Worm (Caenorhabditis elegans) whole organism, mixed stage, embryonic: ENCODE results near the gene F38E1.6.

ENCODE experiments used
- M03D4.4 ChIP-seq: sonication (generic microtip); optimal IDR thresholded peaks from 2 replicates; lab custom pipeline; 2017; ENCODE audit warnings: mild to moderate bottlenecking, missing genetic modification characterization, missing compliant biosample characterization
- ces-1 ChIP-seq: fragments of 150-350 bp; optimal IDR thresholded peaks from 2 replicates; lab custom pipeline; 2014; ENCODE audit warnings: missing biosample characterization, missing genetic modification reagents, missing genetic modification characterization
- elt-1 ChIP-seq: sonication (generic microtip); optimal IDR thresholded peaks from 2 replicates; lab custom pipeline; 2017; ENCODE audit warnings: missing genetic modification characterization, mild to moderate bottlenecking, missing compliant biosample characterization, antibody characterized with exemption, moderate library complexity, borderline replicate concordance; ENCODE audit not compliant: insufficient read depth
- flh-1 ChIP-seq: fragments of 200-800 bp; sonication (Bioruptor generic); optimal IDR thresholded peaks from 2 replicates; lab custom pipeline; 2018; ENCODE audit warnings: mild to moderate bottlenecking, missing genetic modification characterization, moderate library complexity, missing compliant biosample characterization
- ham-2 ChIP-seq: fragments of 200-800 bp; sonication (Bioruptor generic); optimal IDR thresholded peaks from 2 replicates; lab custom pipeline; 2018; ENCODE audit warnings: mild to moderate bottlenecking, missing genetic modification characterization, missing compliant biosample characterization
- lin-13 ChIP-seq: fragments of 150-350 bp; optimal IDR thresholded peaks from 2 replicates; lab custom pipeline; 2014; ENCODE audit warnings: missing biosample characterization, missing genetic modification characterization
- nhr-237 ChIP-seq: fragments of 150-350 bp; optimal IDR thresholded peaks from 2 replicates; lab custom pipeline; 2014; ENCODE audit warnings: missing biosample characterization, missing genetic modification characterization
- nhr-28 ChIP-seq: fragments of 150-350 bp; optimal IDR thresholded peaks from 2 replicates; lab custom pipeline; 2014; ENCODE audit warnings: missing biosample characterization, missing genetic modification characterization
- pha-4 ChIP-seq: fragments of 150-350 bp; optimal IDR thresholded peaks from 2 replicates; lab custom pipeline; 2018; ENCODE audit warnings: missing biosample characterization, missing genetic modification reagents, missing genetic modification characterization
- snpc-4 ChIP-seq: fragments of 150-350 bp; optimal IDR thresholded peaks from 2 replicates; lab custom pipeline; 2014; ENCODE audit warnings: missing biosample characterization, missing genetic modification characterization
- unc-39 ChIP-seq: fragments of 150-350 bp; optimal IDR thresholded peaks from 2 replicates; lab custom pipeline; 2014; ENCODE audit warnings: missing biosample characterization, missing genetic modification characterization
- unc-62 ChIP-seq: fragments of 150-350 bp; optimal IDR thresholded peaks from 2 replicates; lab custom pipeline; 2014; ENCODE audit warnings: missing biosample characterization, missing genetic modification reagents, missing genetic modification characterization
- zip-8 ChIP-seq: fragments of 150-350 bp; optimal IDR thresholded peaks from 2 replicates; lab custom pipeline; 2014; ENCODE audit warnings: missing biosample characterization, missing genetic modification characterization
- ztf-11 ChIP-seq: fragments of 150-350 bp; optimal IDR thresholded peaks from 2 replicates; lab custom pipeline; 2014; ENCODE audit warnings: missing biosample characterization, missing genetic modification characterization

ce11 chrV:8342416-8342815, 17.5 kb upstream of the F38E1.6 start:
- no peak for TF ChIP-seq elt-1 (tag; lab: Kevin White, UChicago)
- no peak for TF ChIP-seq nhr-237 (tag; lab: Kevin White, UChicago)
- no peak for TF ChIP-seq ces-1 (GFP tag; lab: Kevin White, UChicago)
- TF ChIP-seq ham-2 (GFP tag; lab: Kevin White, UChicago) = no peak
- TF ChIP-seq unc-62 = no peak
- no peak for TF ChIP-seq nhr-28 (tag; lab: Kevin White, UChicago)
- no peak for TF ChIP-seq snpc-4 (tag; lab: Kevin White, UChicago)
- no peak for TF ChIP-seq M03D4.4 (tag; lab: Kevin White, UChicago)
- TF ChIP-seq unc-39 (tag; lab: Kevin White, UChicago) = no peak
- TF ChIP-seq pha-4 (tag; lab: Kevin White, UChicago) = no peak
- TF ChIP-seq ztf-11 (tag; lab: Kevin White, UChicago) = no peak
- no peak for TF ChIP-seq zip-8 (tag; lab: Kevin White, UChicago)
- TF ChIP-seq flh-1 (GFP tag; lab: Kevin White, UChicago) = no peak
- no peak for TF ChIP-seq lin-13
